Fruit fly (Drosophila melanogaster) whole organism, embryonic: ENCODE data around the gene Ac76E.

ENCODE experiments used
- Atf6 ChIP-seq: fragments of 200-800 bp; sonication (Bioruptor generic); IDR thresholded peaks from 2 replicates; pipeline ENCODE4 v1.3.6; 2022; ENCODE audit warnings: missing biosample characterization, missing genetic modification characterization
- BEAF-32 ChIP-seq: fragments of 200-800 bp; sonication (Bioruptor generic); optimal IDR thresholded peaks from 3 replicates; lab custom pipeline; 2017; ENCODE audit warnings: missing biosample characterization, missing genetic modification characterization, mild to moderate bottlenecking, moderate library complexity, missing genetic modification reagents
- Bdp1 ChIP-seq: fragments of 200-800 bp; sonication (Bioruptor generic); optimal IDR thresholded peaks from 3 replicates; lab custom pipeline; 2016; ENCODE audit warnings: missing biosample characterization, missing genetic modification characterization
- Blimp-1 ChIP-seq: fragments of 200-800 bp; sonication (Bioruptor generic); optimal IDR thresholded peaks from 3 replicates; lab custom pipeline; 2018; ENCODE audit warnings: missing biosample characterization, missing genetic modification characterization, mild to moderate bottlenecking, moderate library complexity, missing genetic modification reagents
- CG10462 ChIP-seq: fragments of 200-800 bp; sonication (Bioruptor generic); optimal IDR thresholded peaks from 2 replicates; lab custom pipeline; 2016; ENCODE audit warnings: missing biosample characterization, missing genetic modification characterization
- CG12236 ChIP-seq: fragments of 200-800 bp; sonication (Bioruptor generic); optimal IDR thresholded peaks from 2 replicates; lab custom pipeline; 2016; ENCODE audit warnings: missing biosample characterization, missing genetic modification characterization
- CG12299 ChIP-seq: fragments of 200-800 bp; sonication (Bioruptor generic); optimal IDR thresholded peaks from 2 replicates; lab custom pipeline; 2018; ENCODE audit warnings: missing biosample characterization, mild to moderate bottlenecking, missing genetic modification characterization
- CG13775 ChIP-seq: fragments of 200-800 bp; sonication (Bioruptor generic); optimal IDR thresholded peaks from 3 replicates; lab custom pipeline; 2017; ENCODE audit warnings: missing biosample characterization, mild to moderate bottlenecking, missing genetic modification characterization
- CG14667 ChIP-seq: fragments of 200-800 bp; sonication (Bioruptor generic); IDR thresholded peaks from 2 replicates; pipeline ENCODE4 v1.3.6; 2022; ENCODE audit warnings: missing biosample characterization, missing genetic modification characterization
- CG17361 ChIP-seq: fragments of 200-800 bp; sonication (Bioruptor generic); IDR thresholded peaks from 3 replicates; pipeline ENCODE4 v1.3.6; 2022; ENCODE audit warnings: missing biosample characterization, missing genetic modification characterization
- CG17912 ChIP-seq: fragments of 200-800 bp; sonication (Bioruptor generic); optimal IDR thresholded peaks from 2 replicates; lab custom pipeline; 2018; ENCODE audit warnings: missing biosample characterization, mild to moderate bottlenecking, missing genetic modification characterization
- CG18262 ChIP-seq: fragments of 200-800 bp; optimal IDR thresholded peaks from 3 replicates; lab custom pipeline; 2019; ENCODE audit warnings: missing biosample characterization, mild to moderate bottlenecking, missing genetic modification characterization, moderate library complexity
- CG18476 ChIP-seq: fragments of 200-800 bp; sonication (Bioruptor generic); optimal IDR thresholded peaks from 2 replicates; lab custom pipeline; 2016; ENCODE audit warnings: missing biosample characterization, mild to moderate bottlenecking, missing genetic modification characterization
- CG18764 ChIP-seq: fragments of 200-800 bp; sonication (Bioruptor generic); optimal IDR thresholded peaks from 3 replicates; lab custom pipeline; 2016; ENCODE audit warnings: missing biosample characterization, missing genetic modification characterization
- CG31224 ChIP-seq: fragments of 200-800 bp; sonication (Bioruptor generic); IDR thresholded peaks from 2 replicates; pipeline ENCODE4 v1.3.6; 2022; ENCODE audit warnings: missing biosample characterization, missing genetic modification characterization
- CG32767 ChIP-seq: fragments of 200-800 bp; sonication (Bioruptor generic); IDR thresholded peaks from 2 replicates; pipeline ENCODE4 v1.3.6; 2022; ENCODE audit warnings: missing biosample characterization, missing genetic modification characterization
- CG3407 ChIP-seq: fragments of 200-800 bp; sonication (Bioruptor generic); optimal IDR thresholded peaks from 2 replicates; lab custom pipeline; 2018; ENCODE audit warnings: missing biosample characterization, mild to moderate bottlenecking, missing genetic modification characterization
- CG7963 ChIP-seq: fragments of 200-800 bp; sonication (Bioruptor generic); IDR thresholded peaks from 3 replicates; pipeline ENCODE4 v1.3.6; 2022; ENCODE audit warnings: missing biosample characterization, missing genetic modification characterization; ENCODE audit not compliant: partially characterized antibody
- CHES-1-like ChIP-seq: fragments of 200-800 bp; sonication (Bioruptor generic); optimal IDR thresholded peaks from 2 replicates; lab custom pipeline; 2016; ENCODE audit warnings: missing biosample characterization, missing genetic modification characterization
- CTCF ChIP-seq: fragments of 200-800 bp; sonication (Bioruptor generic); optimal IDR thresholded peaks from 2 replicates; lab custom pipeline; 2017; ENCODE audit warnings: missing biosample characterization, mild to moderate bottlenecking, missing genetic modification characterization, moderate library complexity
- Dip2 ChIP-seq: fragments of 200-800 bp; sonication (Bioruptor generic); IDR thresholded peaks from 2 replicates; pipeline ENCODE4 v1.3.6; 2022; ENCODE audit warnings: missing biosample characterization, missing genetic modification characterization
- Doc2 ChIP-seq: fragments of 200-800 bp; sonication (Bioruptor generic); IDR thresholded peaks from 2 replicates; pipeline ENCODE4 v1.3.6; 2022; ENCODE audit warnings: missing biosample characterization, missing genetic modification characterization
- Ets65A ChIP-seq: fragments of 200-800 bp; sonication (Bioruptor generic); peaks from one replicate; lab custom pipeline; 2016; ENCODE audit warnings: missing biosample characterization, missing genetic modification characterization
- Hmx ChIP-seq: fragments of 200-800 bp; sonication (Bioruptor generic); optimal IDR thresholded peaks from 2 replicates; lab custom pipeline; 2016; ENCODE audit warnings: missing biosample characterization, missing genetic modification characterization
- Mrtf ChIP-seq: fragments of 200-800 bp; sonication (Bioruptor generic); IDR thresholded peaks from 3 replicates; pipeline ENCODE4 v1.3.6; 2022; ENCODE audit warnings: missing biosample characterization, missing genetic modification characterization
- Six4 ChIP-seq: fragments of 200-800 bp; sonication (Bioruptor generic); optimal IDR thresholded peaks from 2 replicates; lab custom pipeline; 2016; ENCODE audit warnings: missing biosample characterization, missing genetic modification characterization
- Sry-δ ChIP-seq: fragments of 200-800 bp; sonication (Bioruptor generic); optimal IDR thresholded peaks from 2 replicates; lab custom pipeline; 2016; ENCODE audit warnings: missing biosample characterization, missing genetic modification characterization
- bsh ChIP-seq, 2 experiments: fragments of 200-800 bp; sonication (Bioruptor generic); optimal IDR thresholded peaks; 2 replicates each; lab custom pipeline; 2017 to 2018; ENCODE audit warnings: mild to moderate bottlenecking in 2 of 2, missing biosample characterization in 2 of 2, missing genetic modification characterization in 2 of 2, moderate library complexity in 1 of 2
- chif ChIP-seq, 2 experiments: fragments of 200-800 bp; sonication (Bioruptor generic); optimal IDR thresholded peaks; 3 replicates each; lab custom pipeline; 2016; ENCODE audit warnings: missing biosample characterization in 2 of 2, missing genetic modification characterization in 2 of 2
- crp ChIP-seq, 2 experiments: fragments of 200-800 bp; sonication (Bioruptor generic); optimal IDR thresholded peaks; 2 replicates in 1 of 2; 3 replicates in 1 of 2; lab custom pipeline; 2017; ENCODE audit warnings: missing biosample characterization in 2 of 2, missing genetic modification characterization in 2 of 2, mild to moderate bottlenecking in 1 of 2, moderate library complexity in 1 of 2
- danr ChIP-seq: fragments of 200-800 bp; sonication (Bioruptor generic); IDR thresholded peaks from 2 replicates; pipeline ENCODE4 v1.3.6; 2022; ENCODE audit warnings: missing biosample characterization, missing genetic modification characterization
- en ChIP-seq: fragments of 200-800 bp; sonication (Bioruptor generic); optimal IDR thresholded peaks from 2 replicates; lab custom pipeline; 2016; ENCODE audit warnings: missing biosample characterization, missing genetic modification characterization
- esg ChIP-seq: fragments of 200-800 bp; sonication (Bioruptor generic); conservative IDR thresholded peaks from 2 replicates; pipeline ENCODE4 v1.3.6; 2022; ENCODE audit warnings: missing biosample characterization, missing genetic modification characterization
- ftz-f1 ChIP-seq: fragments of 200-800 bp; sonication (Bioruptor generic); optimal IDR thresholded peaks from 2 replicates; lab custom pipeline; 2016; ENCODE audit warnings: missing biosample characterization, missing genetic modification characterization
- fu2 ChIP-seq: fragments of 200-800 bp; sonication (Bioruptor generic); optimal IDR thresholded peaks from 2 replicates; lab custom pipeline; 2016; ENCODE audit warnings: missing biosample characterization, missing genetic modification characterization
- gcm2 ChIP-seq: fragments of 200-800 bp; sonication (Bioruptor generic); optimal IDR thresholded peaks from 2 replicates; lab custom pipeline; 2016; ENCODE audit warnings: missing biosample characterization, missing genetic modification characterization
- jing ChIP-seq: fragments of 200-800 bp; sonication (Bioruptor generic); optimal IDR thresholded peaks from 2 replicates; lab custom pipeline; 2018; ENCODE audit warnings: missing biosample characterization, mild to moderate bottlenecking, missing genetic modification characterization
- kay ChIP-seq: fragments of 200-800 bp; sonication (Bioruptor generic); optimal IDR thresholded peaks from 2 replicates; lab custom pipeline; 2016; ENCODE audit warnings: missing biosample characterization, missing genetic modification characterization
- klu ChIP-seq: fragments of 200-800 bp; sonication (Bioruptor generic); IDR thresholded peaks from 2 replicates; pipeline ENCODE4 v1.3.6; 2022; ENCODE audit warnings: missing biosample characterization, missing genetic modification characterization
- nom ChIP-seq: fragments of 200-800 bp; sonication (Bioruptor generic); optimal IDR thresholded peaks from 2 replicates; lab custom pipeline; 2017; ENCODE audit warnings: missing biosample characterization, missing genetic modification characterization, mild to moderate bottlenecking, moderate library complexity, missing genetic modification reagents
- pfk ChIP-seq: fragments of 200-800 bp; sonication (Bioruptor generic); optimal IDR thresholded peaks from 2 replicates; lab custom pipeline; 2018; ENCODE audit warnings: missing biosample characterization, mild to moderate bottlenecking, missing genetic modification characterization, moderate library complexity
- run ChIP-seq: fragments of 200-800 bp; sonication (Bioruptor generic); optimal IDR thresholded peaks from 3 replicates; lab custom pipeline; 2018; ENCODE audit warnings: missing biosample characterization, mild to moderate bottlenecking, missing genetic modification characterization
- ssp ChIP-seq: fragments of 200-800 bp; sonication (Bioruptor generic); IDR thresholded peaks from 2 replicates; pipeline ENCODE4 v1.3.6; 2022; ENCODE audit warnings: missing biosample characterization, missing genetic modification characterization
- ttk ChIP-seq: fragments of 200-800 bp; sonication (Bioruptor generic); IDR thresholded peaks from 2 replicates; pipeline ENCODE4 v2.1.2; 2022; ENCODE audit warnings: missing biosample characterization, missing genetic modification characterization
- tup ChIP-seq: fragments of 200-800 bp; sonication (Bioruptor generic); optimal IDR thresholded peaks from 2 replicates; lab custom pipeline; 2016; ENCODE audit warnings: missing biosample characterization, mild to moderate bottlenecking, missing genetic modification characterization, moderate library complexity
- tx ChIP-seq: fragments of 200-800 bp; sonication (Bioruptor generic); optimal IDR thresholded peaks from 2 replicates; lab custom pipeline; 2016; ENCODE audit warnings: missing biosample characterization, missing genetic modification characterization
- unc-4 ChIP-seq: fragments of 200-800 bp; sonication (Bioruptor generic); IDR thresholded peaks from 2 replicates; pipeline ENCODE4 v1.3.6; 2022; ENCODE audit warnings: missing biosample characterization, missing genetic modification characterization; ENCODE audit not compliant: partially characterized antibody
- vfl ChIP-seq: fragments of 200-800 bp; sonication (Bioruptor generic); optimal IDR thresholded peaks from 2 replicates; lab custom pipeline; 2016; ENCODE audit warnings: missing biosample characterization, missing genetic modification characterization
- wor ChIP-seq: fragments of 200-800 bp; sonication (Bioruptor generic); IDR thresholded peaks from 2 replicates; pipeline ENCODE4 v1.3.6; 2022; ENCODE audit warnings: missing biosample characterization, missing genetic modification characterization

Ac76E gene

dm6 chr3L:19922833-19923745 is 16.0 kb upstream of the Ac76E start, which contains the start of gene Pfdn6 (continued):
- TF ChIP-seq CG12299 (tag; lab: Kevin White, UChicago) (peak; percentile 17), CTCF (GFP tag; lab: Kevin White, UChicago) (no peak), unc-4 (peak; percentile 33; the same call in 1 of the 2 replicates), gcm2 (GFP tag; lab: Kevin White, UChicago) (no peak), CG17912 (GFP tag; lab: Kevin White, UChicago) (peak; percentile 7), CG12236 (GFP tag; lab: Kevin White, UChicago) (peak; percentile 17), CG3407 (GFP tag; lab: Kevin White, UChicago) (peak; percentile 53), Mrtf (GFP tag; lab: Robert Waterston, UW) (peak; percentile 75; the same call in 2 of the 3 replicates), esg (peak; percentile 83), bsh (GFP tag; optimal IDR thresholded peaks at IDR 0.05; lab: Kevin White, UChicago) (peak in 1 of 2 experiments; percentile 64), Ets65A (peak; percentile 97), Bdp1 (peak; percentile 78), CG17361 (GFP tag; lab: Robert Waterston, UW) (peak; percentile 84; the same call in 2 of the 3 replicates), ftz-f1 (GFP tag; lab: Kevin White, UChicago) (no peak), CG18764 (GFP tag; lab: Kevin White, UChicago) (peak; percentile 92), Dip2 (GFP tag; lab: Robert Waterston, UW) (peak; percentile 22; the same call in 1 of the 2 replicates), tup (GFP tag; lab: Kevin White, UChicago) (no peak), Doc2 (GFP tag; lab: Robert Waterston, UW) (peak; percentile 61; the same call in 1 of the 2 replicates), CG18262 (tag; lab: Kevin White, UChicago) (peak; percentile 72), CG10462 (GFP tag; lab: Kevin White, UChicago) (peak; percentile 40), Hmx (no peak), CG13775 (GFP tag; lab: Kevin White, UChicago) (peak; percentile 93), tx (GFP tag; lab: Kevin White, UChicago) (peak; percentile 71), danr (GFP tag; lab: Robert Waterston, UW) (no peak), kay (GFP tag; lab: Kevin White, UChicago) (peak; percentile 50), CG18476 (GFP tag; lab: Kevin White, UChicago) (peak; percentile 79), en (GFP tag; lab: Kevin White, UChicago) (peak; percentile 9), vfl (GFP tag; lab: Kevin White, UChicago) (peak; percentile 47), jing (GFP tag; lab: Kevin White, UChicago) (peak; percentile 39), Blimp-1 (GFP tag; lab: Kevin White, UChicago) (peak; percentile 82), Six4 (peak; percentile 55), klu (GFP tag; lab: Robert Waterston, UW) (peak; percentile 80), ssp (GFP tag; lab: Robert Waterston, UW) (peak; percentile 69), Sry-δ (peak; percentile 20), chif (GFP tag; optimal IDR thresholded peaks at IDR 0.05; lab: Kevin White, UChicago) (peak; percentile 72 to 75), wor (GFP tag; lab: Robert Waterston, UW) (peak; percentile 87), CG31224 (GFP tag; lab: Robert Waterston, UW) (peak; percentile 33; the same call in 1 of the 2 replicates), CG14667 (GFP tag; lab: Robert Waterston, UW) (no peak), CHES-1-like (GFP tag; lab: Kevin White, UChicago) (peak; percentile 62), BEAF-32 (peak; percentile 48), nom (no peak), CG7963 (GFP tag; lab: Robert Waterston, UW) (peak; percentile 60; the same call in 1 of the 3 replicates), Atf6 (peak; percentile 73), ttk (GFP tag; lab: Robert Waterston, UW) (no peak; the same call in 1 of the 2 replicates), fu2 (GFP tag; lab: Kevin White, UChicago) (peak; percentile 82), crp (GFP tag; optimal IDR thresholded peaks at IDR 0.05; lab: Kevin White, UChicago) (peak; percentile 90 to 98), run (tag; lab: Kevin White, UChicago) (peak; percentile 12), pfk (GFP tag; lab: Kevin White, UChicago) (no peak), CG32767 (GFP tag; lab: Robert Waterston, UW) (peak; percentile 68)
